Worm (Caenorhabditis elegans): ENCODE results near the gene sec-5.

ce11 chrII:9170851-9171250, 6.1 kb downstream of the sec-5 start:
- TF ChIP-seq tab-1 (GFP tag; IDR thresholded peaks at IDR 0.05), result no peak
- no peak for TF ChIP-seq ztf-29 (GFP tag; IDR thresholded peaks at IDR 0.05)
- TF ChIP-seq cog-1 (tag; optimal IDR thresholded peaks at IDR 0.05), result no peak
- TF ChIP-seq ztf-23 (GFP tag; IDR thresholded peaks at IDR 0.05), result no peak
- no peak for TF ChIP-seq T22C8.4 (GFP tag; IDR thresholded peaks at IDR 0.05)
- no peak for TF ChIP-seq klf-2 (GFP tag; conservative IDR thresholded peaks at IDR 0.05)
- TF ChIP-seq ref-1 (GFP tag; conservative IDR thresholded peaks at IDR 0.05), result no peak
